Worm (Caenorhabditis elegans): Measurements from ENCODE around the gene adt-2.

ce11 chrX:7562625-7563024 lies 23.4 kb upstream of the adt-2 start, which contains the start of gene sto-1:
- TF ChIP-seq dmd-8 (GFP tag; IDR thresholded peaks at IDR 0.05): no peak
- TF ChIP-seq skn-1 (tag; optimal IDR thresholded peaks at IDR 0.05): no peak
- no peak for TF ChIP-seq dve-1 (tag; optimal IDR thresholded peaks at IDR 0.05; ENCODE audit: insufficient read depth)
- no peak for TF ChIP-seq dmd-9 (GFP tag; IDR thresholded peaks at IDR 0.05)
- no peak for TF ChIP-seq lsy-2 (tag; optimal IDR thresholded peaks at IDR 0.05)
- TF ChIP-seq rbr-2 (tag; optimal IDR thresholded peaks at IDR 0.05): no peak
